Fruit fly (Drosophila melanogaster): Measurements from ENCODE around the gene mtgo.

The mtgo gene

DNA sequence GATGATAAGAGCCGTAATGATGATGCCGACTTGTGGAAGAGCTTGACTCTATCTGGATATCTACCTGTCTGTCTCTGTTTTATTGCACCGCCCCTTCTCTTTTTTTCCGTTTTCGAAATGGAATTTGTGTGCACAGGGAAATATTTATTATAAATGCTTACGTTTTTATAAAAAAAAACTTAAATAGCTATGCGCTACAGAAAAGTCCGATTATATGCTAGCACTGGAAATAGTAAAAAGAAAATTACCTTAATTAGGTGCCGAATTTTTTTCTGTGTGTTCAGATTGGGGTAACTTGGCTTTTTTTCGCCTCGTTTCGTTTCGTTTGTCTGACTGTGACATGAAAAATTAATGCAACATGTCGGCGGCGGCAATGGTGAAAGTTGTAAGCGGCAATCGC is 47.1 kb downstream of the mtgo start (continued):
- TF ChIP-seq CG13624 (GFP tag; optimal IDR thresholded peaks at IDR 0.05) (no peak), slbo (GFP tag; IDR thresholded peaks at IDR 0.05) (no peak), CG7839 (tag; optimal IDR thresholded peaks at IDR 0.05) (peak; percentile 51), Poxn (GFP tag; IDR thresholded peaks at IDR 0.05) (no peak), slou (GFP tag; optimal IDR thresholded peaks at IDR 0.05) (no peak), CG12219 (GFP tag; optimal IDR thresholded peaks at IDR 0.05) (peak; percentile 24), CG12769 (tag; optimal IDR thresholded peaks at IDR 0.05) (no peak), CG7786 (GFP tag; optimal IDR thresholded peaks at IDR 0.05) (no peak), CG17912 (GFP tag; optimal IDR thresholded peaks at IDR 0.05) (no peak), CG10543 (GFP tag; optimal IDR thresholded peaks at IDR 0.05) (no peak), cato (GFP tag; optimal IDR thresholded peaks at IDR 0.05; ENCODE audit: borderline replicate concordance) (peak; percentile 24), lilli (GFP tag; optimal IDR thresholded peaks at IDR 0.05) (no peak), CG30020 (tag; optimal IDR thresholded peaks at IDR 0.05) (no peak), HLHmδ (GFP tag; optimal IDR thresholded peaks at IDR 0.05) (no peak), CG10209 (GFP tag; optimal IDR thresholded peaks at IDR 0.05) (peak; percentile 26), CG11456 (GFP tag; IDR thresholded peaks at IDR 0.05) (no peak), vvl (GFP tag; IDR thresholded peaks at IDR 0.05) (peak; percentile 87), CG14014 (GFP tag; IDR thresholded peaks at IDR 0.05) (no peak), pan (optimal IDR thresholded peaks at IDR 0.05) (no peak), pan (GFP tag; optimal IDR thresholded peaks at IDR 0.05 in 1 of 2, IDR thresholded peaks at IDR 0.05 in 1 of 2) (peak in 1 of 2 experiments; percentile 68), da (GFP tag; optimal IDR thresholded peaks at IDR 0.05) (no peak), ab (GFP tag; optimal IDR thresholded peaks at IDR 0.05) (no peak), CG6689 (GFP tag; IDR thresholded peaks at IDR 0.05) (peak; percentile 63), Fer1 (GFP tag; optimal IDR thresholded peaks at IDR 0.05) (no peak), CG6813 (GFP tag; optimal IDR thresholded peaks at IDR 0.05) (no peak), peb (GFP tag; IDR thresholded peaks at IDR 0.05) (no peak; the same call in 1 of the 2 replicates), CG11723 (GFP tag; optimal IDR thresholded peaks at IDR 0.05) (no peak), Dip2 (GFP tag; IDR thresholded peaks at IDR 0.05) (no peak), gfzf (GFP tag; optimal IDR thresholded peaks at IDR 0.05) (no peak), CG10565 (GFP tag; optimal IDR thresholded peaks at IDR 0.05) (no peak), Pdp1 (GFP tag; optimal IDR thresholded peaks at IDR 0.05) (peak in 1 of 2 experiments; percentile 28), Taf1 (GFP tag; IDR thresholded peaks at IDR 0.05) (no peak), Xrp1 (GFP tag; IDR thresholded peaks at IDR 0.05) (peak; percentile 76), fd102C (GFP tag; optimal IDR thresholded peaks at IDR 0.05) (no peak), crp (GFP tag; optimal IDR thresholded peaks at IDR 0.05) (no peak), jumu (GFP tag; optimal IDR thresholded peaks at IDR 0.05) (no peak), CG4282 (GFP tag; optimal IDR thresholded peaks at IDR 0.05) (no peak), lola (GFP tag; optimal IDR thresholded peaks at IDR 0.05) (peak in 1 of 3 experiments; percentile 21), Eip74EF (GFP tag; optimal IDR thresholded peaks at IDR 0.05) (peak in 1 of 2 experiments; percentile 47), fru (optimal IDR thresholded peaks at IDR 0.05) (no peak), CG13287 (GFP tag; IDR thresholded peaks at IDR 0.05; ENCODE audit: partially characterized antibody) (no peak), Bdp1 (GFP tag; optimal IDR thresholded peaks at IDR 0.05) (peak; percentile 7), CG31365 (tag; optimal IDR thresholded peaks at IDR 0.05) (no peak), NFAT (GFP tag; IDR thresholded peaks at IDR 0.05) (no peak), Xbp1 (GFP tag; optimal IDR thresholded peaks at IDR 0.05) (peak; percentile 42), CG12391 (tag; optimal IDR thresholded peaks at IDR 0.05) (peak; percentile 59), CG6854 (GFP tag; optimal IDR thresholded peaks at IDR 0.05) (no peak), CG7987 (GFP tag; optimal IDR thresholded peaks at IDR 0.05) (no peak), dan (GFP tag; IDR thresholded peaks at IDR 0.05) (no peak), gcm2 (GFP tag; optimal IDR thresholded peaks at IDR 0.05) (no peak), dm (GFP tag; optimal IDR thresholded peaks at IDR 0.05) (no peak)

Measured in whole organism, embryonic.